Fruit fly (Drosophila melanogaster): ENCODE data around the gene CG33080.

Gene CG33080

DNA sequence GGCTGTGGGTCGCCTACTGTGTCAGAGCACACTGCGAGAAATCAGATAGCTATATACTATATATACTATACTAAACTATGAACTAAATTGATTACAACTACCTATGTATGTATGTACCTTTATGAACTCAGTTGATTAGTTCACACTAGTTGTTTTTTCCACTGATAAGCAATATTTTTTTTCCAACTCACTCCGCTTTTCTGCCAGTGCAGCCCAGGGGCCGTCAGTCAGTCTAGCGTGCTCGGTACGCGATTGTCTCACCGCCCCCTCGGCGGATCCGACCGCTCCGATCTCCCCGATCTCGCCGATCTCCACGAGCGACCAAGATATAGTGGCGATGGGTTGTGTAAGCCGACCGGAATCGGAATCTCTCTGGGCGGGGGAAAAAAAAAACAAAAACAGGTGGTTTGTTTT, 11.7 kb downstream of the CG33080 start (continued):
- TF ChIP-seq CG12236 (GFP tag; optimal IDR thresholded peaks at IDR 0.05) (no peak), Dad (GFP tag; optimal IDR thresholded peaks at IDR 0.05) (peak; percentile 66), CG15601 (tag; optimal IDR thresholded peaks at IDR 0.05) (no peak), CG4707 (GFP tag; optimal IDR thresholded peaks at IDR 0.05) (no peak), Ssrp (tag; optimal IDR thresholded peaks at IDR 0.05) (peak; percentile 59), CG3281 (GFP tag; optimal IDR thresholded peaks at IDR 0.05) (peak; percentile 88), crol (GFP tag; IDR thresholded peaks at IDR 0.05) (peak; percentile 79), CG16779 (GFP tag; IDR thresholded peaks at IDR 0.05) (peak; percentile 89), Spps (tag; optimal IDR thresholded peaks at IDR 0.05) (no peak), CG4730 (GFP tag; IDR thresholded peaks at IDR 0.05) (peak; percentile 88), Six4 (GFP tag; optimal IDR thresholded peaks at IDR 0.05) (peak; percentile 62), CG33213 (GFP tag; optimal IDR thresholded peaks at IDR 0.05) (no peak), prd (optimal IDR thresholded peaks at IDR 0.05) (no peak), prd (GFP tag; IDR thresholded peaks at IDR 0.05) (peak; percentile 92), CG15073 (GFP tag; optimal IDR thresholded peaks at IDR 0.05) (no peak), ab (GFP tag; optimal IDR thresholded peaks at IDR 0.05) (no peak), insv (GFP tag; optimal IDR thresholded peaks at IDR 0.05) (no peak), Ravus (GFP tag; IDR thresholded peaks at IDR 0.05) (peak; percentile 73), pita (GFP tag; optimal IDR thresholded peaks at IDR 0.05) (no peak), Atf6 (GFP tag; IDR thresholded peaks at IDR 0.05) (peak; percentile 92), tup (GFP tag; optimal IDR thresholded peaks at IDR 0.05) (peak; percentile 65), CG14710 (tag; optimal IDR thresholded peaks at IDR 0.05) (peak; percentile 48), ash1 (GFP tag; optimal IDR thresholded peaks at IDR 0.05) (peak; percentile 5), CG18599 (GFP tag; optimal IDR thresholded peaks at IDR 0.05) (peak; percentile 94), ro (GFP tag; IDR thresholded peaks at IDR 0.05) (peak; percentile 80), CG6689 (GFP tag; IDR thresholded peaks at IDR 0.05) (peak; percentile 93), sd (tag; optimal IDR thresholded peaks at IDR 0.05) (peak; percentile 49), Bteb2 (GFP tag; optimal IDR thresholded peaks at IDR 0.05) (peak; percentile 67), CG7839 (tag; optimal IDR thresholded peaks at IDR 0.05) (peak; percentile 90), ap (GFP tag; IDR thresholded peaks at IDR 0.05) (peak; percentile 80), Chrac-16 (GFP tag; optimal IDR thresholded peaks at IDR 0.05) (peak; percentile 64), CoRest (tag; optimal IDR thresholded peaks at IDR 0.05) (peak; percentile 82), sc (optimal IDR thresholded peaks at IDR 0.05) (no peak), sc (GFP tag; optimal IDR thresholded peaks at IDR 0.05) (no peak), CG12744 (GFP tag; optimal IDR thresholded peaks at IDR 0.05) (peak; percentile 55), Stat92E (GFP tag; optimal IDR thresholded peaks at IDR 0.05) (no peak), NFAT (GFP tag; IDR thresholded peaks at IDR 0.05) (peak; percentile 89), Ets97D (GFP tag; optimal IDR thresholded peaks at IDR 0.05) (no peak), E2f2 (GFP tag; IDR thresholded peaks at IDR 0.05) (peak; percentile 66), fd3F (GFP tag; optimal IDR thresholded peaks at IDR 0.05) (peak; percentile 68), CG9797 (GFP tag; optimal IDR thresholded peaks at IDR 0.05) (no peak), CG16815 (GFP tag; optimal IDR thresholded peaks at IDR 0.05) (peak; percentile 42), Poxn (GFP tag; IDR thresholded peaks at IDR 0.05) (peak; percentile 72), CG31224 (GFP tag; IDR thresholded peaks at IDR 0.05) (peak; percentile 87), pnt (GFP tag; optimal IDR thresholded peaks at IDR 0.05) (peak; percentile 71), H15 (GFP tag; IDR thresholded peaks at IDR 0.05) (peak; percentile 88), Ada2b (GFP tag; IDR thresholded peaks at IDR 0.05) (peak; percentile 93), dysf (GFP tag; IDR thresholded peaks at IDR 0.05) (peak; percentile 96), yki (optimal IDR thresholded peaks at IDR 0.05) (no peak), Oaz (GFP tag; IDR thresholded peaks at IDR 0.05) (peak; percentile 84), TFAM (GFP tag; optimal IDR thresholded peaks at IDR 0.05) (no peak), exex (tag; optimal IDR thresholded peaks at IDR 0.05) (peak; percentile 50), hbn (GFP tag; IDR thresholded peaks at IDR 0.05; ENCODE audit: partially characterized antibody) (no peak)

All from whole organism, embryonic.